Worm (Caenorhabditis elegans): Measurements from ENCODE around the gene irg-2.

DNA sequence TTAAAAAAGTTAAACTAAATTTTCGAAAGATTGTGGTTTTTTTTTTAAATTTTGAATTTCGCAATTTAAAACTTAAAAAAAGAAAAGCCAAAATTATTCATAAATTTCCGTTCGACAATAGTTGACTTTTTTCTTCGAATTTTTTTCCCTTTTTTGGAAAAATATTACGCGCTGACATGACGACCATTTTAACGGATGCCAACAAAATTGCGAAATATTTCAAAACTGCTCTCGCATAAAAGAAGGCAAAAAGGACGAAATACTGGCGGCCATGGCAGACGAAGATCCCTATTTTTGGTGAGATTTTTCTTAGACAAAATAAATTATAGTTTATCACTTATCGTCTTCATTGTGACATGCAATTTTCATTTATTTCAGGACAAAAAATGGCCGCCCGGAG is 3.4 kb upstream of the irg-2 start:
- no peak for TF ChIP-seq W03F9.2 (tag; optimal IDR thresholded peaks at IDR 0.05)
- no peak for TF ChIP-seq dao-5 (tag; optimal IDR thresholded peaks at IDR 0.05)
- no peak for TF ChIP-seq him-1 (tag; optimal IDR thresholded peaks at IDR 0.05)

All from whole organism, L4/young adult.